Worm (Caenorhabditis elegans) whole organism, dauer: ENCODE measurements around the gene T19H5.6.

Experiments
- unc-62 ChIP-seq: sonication (generic microtip); optimal IDR thresholded peaks from 2 replicates; lab custom pipeline; 2017; ENCODE audit warnings: missing biosample characterization, missing genetic modification reagents, missing genetic modification characterization

The T19H5.6 gene

DNA sequence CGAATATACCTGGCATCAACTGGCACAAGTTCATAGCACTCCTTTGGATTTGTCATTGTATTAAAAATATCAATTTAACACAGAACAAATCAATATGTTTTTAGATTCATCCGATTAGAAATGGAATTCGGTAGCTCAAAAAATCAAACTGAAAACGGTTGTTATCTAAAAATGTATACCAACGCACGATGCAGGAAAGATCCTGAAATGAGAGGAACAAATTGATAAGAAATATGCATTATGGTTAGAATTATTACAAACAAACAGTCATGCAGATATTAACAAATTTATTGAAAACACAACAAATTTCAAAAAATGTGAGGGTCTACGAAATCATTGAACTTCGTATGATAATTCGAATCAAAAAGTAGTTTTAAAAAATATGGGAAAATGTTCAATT, at the start of gene T19H5.6:
Gene T19H5.6 (minus strand): TSS at position 195 of the 400 bp plus-strand sequence.
- TF ChIP-seq unc-62 (GFP tag; lab: Kevin White, UChicago): no peak

DNA sequence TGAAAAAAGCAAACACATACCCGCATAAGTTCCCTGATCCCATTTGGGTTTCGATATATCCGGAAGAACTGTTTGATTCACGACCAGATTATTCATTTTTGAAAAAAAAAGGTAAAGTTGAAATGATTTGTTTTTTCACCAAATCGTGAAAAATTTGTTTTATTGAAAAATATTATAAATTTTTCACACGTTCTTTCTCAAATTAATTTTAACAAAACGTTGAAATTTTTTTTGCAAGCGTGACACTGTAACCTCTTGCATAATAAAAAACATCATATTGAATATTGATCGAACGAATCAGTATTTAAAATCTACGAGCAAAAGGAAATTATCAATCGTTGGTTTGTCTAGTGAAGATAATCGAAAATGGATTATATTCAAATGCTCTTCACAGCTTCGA, 48.8 kb upstream of the T19H5.6 start, which contains the start of the genes sfxn-1.1 and AH6.3:
Gene sfxn-1.1 (minus strand): TSS at position 101 of the 400 bp plus-strand sequence.
Gene AH6.3 (plus strand): TSS at position 275 of the 400 bp plus-strand sequence.
- no peak for TF ChIP-seq unc-62 (GFP tag; lab: Kevin White, UChicago)

DNA sequence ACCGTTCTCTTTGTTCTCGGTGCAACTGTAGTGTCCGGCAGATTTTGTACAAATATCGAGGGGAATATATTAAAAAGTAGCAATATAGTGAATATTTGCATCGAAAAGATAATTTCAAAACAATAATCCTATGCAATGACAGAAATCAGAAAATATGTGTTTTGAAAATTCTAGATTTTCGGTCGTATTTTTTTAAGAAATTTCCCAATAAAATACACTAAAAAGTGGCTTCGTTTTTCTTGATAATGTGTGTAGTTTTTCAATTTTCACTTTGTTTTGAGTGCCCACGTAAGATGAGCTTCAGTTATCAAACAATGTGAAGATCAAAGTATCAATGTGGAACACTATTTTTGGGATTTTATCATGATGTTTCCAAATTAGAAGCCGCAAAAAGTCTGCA, 46.8 kb upstream of the T19H5.6 start, which contains the start of gene gcy-1:
Gene gcy-1 (minus strand): TSS at position 101 of the 400 bp plus-strand sequence.
- TF ChIP-seq unc-62 (GFP tag; lab: Kevin White, UChicago): no peak

DNA sequence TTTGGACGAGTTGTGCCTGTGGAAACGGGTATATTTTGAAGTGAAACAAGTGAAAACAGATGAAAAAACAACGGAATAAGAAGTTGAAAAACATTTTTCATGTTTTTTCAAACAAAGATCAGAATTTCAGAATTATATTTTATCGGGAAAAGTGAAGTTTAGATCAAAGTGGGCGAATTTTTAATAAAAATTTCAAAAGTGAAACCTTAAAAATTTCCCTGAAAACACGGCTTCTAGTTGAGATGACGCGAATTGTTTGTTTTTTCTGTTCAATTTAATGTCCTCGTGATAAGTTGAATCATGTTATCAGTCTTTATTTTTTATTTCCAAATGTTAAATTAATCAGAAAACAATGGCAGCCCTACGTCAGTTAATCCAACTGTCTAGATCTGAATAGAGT, 37.2 kb upstream of the T19H5.6 start, which contains the start of gene gcy-3:
Gene gcy-3 (minus strand): TSS at position 101 of the 400 bp plus-strand sequence.
- TF ChIP-seq unc-62 (GFP tag; lab: Kevin White, UChicago): no peak

DNA sequence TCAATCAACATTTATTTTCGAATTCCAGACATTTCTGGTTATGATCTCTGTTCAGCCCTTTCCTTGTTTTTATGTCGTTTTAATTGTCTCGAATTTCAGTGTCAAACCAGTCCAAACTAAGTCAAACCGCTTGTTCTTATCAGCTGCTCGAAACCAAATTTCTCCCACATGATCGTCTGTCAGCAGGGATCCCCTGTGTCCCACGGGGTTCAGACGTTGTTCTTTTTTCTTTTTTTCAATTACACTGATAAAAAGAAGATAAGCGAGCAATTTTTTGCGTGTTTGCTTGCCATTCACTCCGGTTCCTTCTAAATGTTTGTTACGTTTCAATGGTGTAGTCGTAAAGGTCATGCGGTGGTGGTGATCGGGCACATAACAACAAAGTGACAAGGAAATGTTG, 31.9 kb upstream of the T19H5.6 start:
- TF ChIP-seq unc-62 (GFP tag; lab: Kevin White, UChicago): no peak

DNA sequence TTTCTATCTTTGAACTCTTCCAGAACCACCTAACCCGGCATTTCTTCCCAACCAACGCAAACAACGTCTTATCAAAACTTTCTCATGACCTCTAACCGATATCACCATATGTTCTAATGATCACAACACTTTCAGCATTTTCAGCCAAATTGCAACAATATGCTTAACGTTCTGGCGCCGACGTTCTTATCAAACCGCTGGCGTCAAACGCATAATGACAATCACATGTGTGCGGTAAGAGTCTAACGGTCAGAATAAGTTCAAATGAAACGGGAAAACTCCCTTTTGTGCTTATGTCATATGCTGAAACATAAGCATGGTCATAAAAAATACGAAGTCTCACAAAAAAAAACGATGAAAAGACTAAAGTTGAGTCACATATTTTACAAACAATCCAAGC, 30.9 kb upstream of the T19H5.6 start:
- TF ChIP-seq unc-62 (GFP tag; lab: Kevin White, UChicago): no peak

DNA sequence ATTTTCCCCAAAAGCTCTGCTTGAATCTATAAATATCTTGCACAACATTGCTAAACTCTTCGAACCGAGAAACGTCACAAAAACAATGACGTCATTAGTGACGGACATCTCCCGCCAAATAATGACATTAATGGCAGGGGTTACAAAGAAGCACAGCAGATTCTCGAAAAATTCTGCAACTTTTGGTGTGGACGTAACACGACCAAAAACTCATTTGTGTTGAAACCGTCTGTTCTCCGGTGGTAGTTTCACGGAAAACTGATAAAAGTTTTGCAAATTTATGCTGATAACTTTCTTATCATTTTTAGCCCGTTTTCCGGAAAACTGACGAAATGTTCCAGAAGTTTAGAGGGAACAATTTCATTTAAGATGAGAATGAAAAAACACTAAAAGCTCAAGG, 28.6 kb upstream of the T19H5.6 start:
- TF ChIP-seq unc-62 (GFP tag; lab: Kevin White, UChicago): no peak

DNA sequence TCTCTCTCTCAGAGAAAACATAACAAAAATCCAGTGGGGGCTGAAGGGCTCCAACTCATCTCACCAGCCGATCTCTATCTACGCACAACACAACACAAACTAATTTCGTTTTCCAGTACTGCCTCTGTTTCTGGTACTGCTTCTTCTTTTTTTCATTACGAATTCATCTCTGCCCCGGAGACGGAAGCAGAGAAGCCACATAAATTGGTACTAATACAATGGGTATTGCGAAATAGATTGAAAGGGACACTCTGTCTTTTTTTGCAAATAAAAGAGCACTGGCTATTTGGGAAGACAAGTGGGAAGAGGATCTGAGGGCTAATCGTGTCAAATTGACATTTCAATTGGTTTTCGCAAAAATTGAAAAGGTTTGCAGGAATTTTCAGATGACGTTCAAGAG, 27.3 kb upstream of the T19H5.6 start:
- no peak for TF ChIP-seq unc-62 (GFP tag; lab: Kevin White, UChicago)

DNA sequence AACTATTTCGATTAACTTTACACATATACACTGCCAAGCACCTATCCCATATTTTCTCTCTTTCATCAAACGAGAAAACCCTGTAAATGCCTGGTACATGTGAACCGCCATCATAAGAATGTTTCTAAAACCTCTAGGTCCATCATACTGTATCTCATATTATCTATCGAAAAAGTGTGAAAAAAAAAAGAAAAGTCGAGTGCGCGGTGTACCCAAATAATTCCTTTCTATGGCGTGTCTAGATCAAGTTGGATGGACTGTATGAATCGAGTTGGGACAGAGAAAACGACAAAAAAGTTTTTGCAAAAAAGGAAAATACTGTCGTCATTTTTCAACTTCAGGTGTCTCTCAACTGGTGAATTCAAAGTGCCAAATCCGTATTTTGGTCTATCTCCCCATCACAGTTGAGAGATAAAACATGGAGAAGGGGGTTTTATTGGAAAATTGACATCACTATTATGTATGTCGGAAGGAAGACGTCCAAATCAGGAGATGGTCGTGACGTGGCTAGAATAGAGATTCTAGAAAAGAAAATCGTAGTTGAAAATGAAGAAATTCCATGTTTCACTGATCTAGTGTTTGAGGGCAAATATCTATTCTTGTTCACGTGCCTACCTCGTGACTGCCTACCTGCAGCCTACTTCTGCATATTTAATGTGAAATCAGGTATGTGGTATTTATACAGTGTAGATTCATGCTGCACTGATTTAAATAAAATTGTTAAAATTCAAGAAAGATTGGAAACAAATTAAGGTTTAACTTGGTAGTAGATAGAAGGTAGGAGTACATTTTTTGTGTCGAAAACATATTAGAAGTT, 23.4 kb upstream of the T19H5.6 start:
- no peak for TF ChIP-seq unc-62 (GFP tag; lab: Kevin White, UChicago)

DNA sequence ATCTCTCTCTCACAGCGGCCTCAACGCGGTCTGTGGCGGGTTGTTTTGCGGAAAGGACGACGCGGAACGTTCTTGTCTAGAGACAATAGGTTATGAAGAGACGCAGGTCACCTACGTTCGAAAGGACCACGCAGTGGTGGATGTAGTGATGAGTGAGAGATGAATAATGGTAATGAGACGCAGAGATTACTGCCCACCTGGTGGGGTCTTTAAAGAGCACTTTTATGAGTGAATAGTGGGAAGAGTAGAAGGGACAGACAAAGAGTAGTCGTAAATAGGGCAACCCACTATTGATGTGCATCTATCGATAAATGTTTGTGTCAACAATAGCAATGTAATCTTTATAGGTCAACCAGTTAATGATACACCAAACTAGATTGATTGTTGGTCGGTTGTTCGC, 21.0 kb upstream of the T19H5.6 start:
- no peak for TF ChIP-seq unc-62 (GFP tag; lab: Kevin White, UChicago)

DNA sequence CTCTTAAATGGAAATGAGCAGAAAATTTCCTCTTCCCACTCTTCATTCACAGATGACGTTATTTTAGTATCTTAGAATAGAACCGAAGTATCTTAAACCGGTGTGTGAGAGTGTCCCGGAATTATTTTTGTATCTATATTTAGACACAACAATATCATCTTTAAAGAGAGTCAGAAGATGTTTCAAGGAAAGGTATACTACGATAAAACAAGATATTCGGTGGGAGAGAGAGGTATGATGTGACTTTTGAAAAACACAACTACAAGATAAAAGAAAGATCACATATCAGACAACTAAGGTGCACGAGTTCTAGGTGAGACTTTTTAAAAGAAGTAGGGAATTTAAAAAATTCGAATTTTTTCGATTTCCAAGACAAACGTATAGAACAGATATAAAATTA, 20.6 kb upstream of the T19H5.6 start:
- TF ChIP-seq unc-62 (GFP tag; lab: Kevin White, UChicago): no peak

DNA sequence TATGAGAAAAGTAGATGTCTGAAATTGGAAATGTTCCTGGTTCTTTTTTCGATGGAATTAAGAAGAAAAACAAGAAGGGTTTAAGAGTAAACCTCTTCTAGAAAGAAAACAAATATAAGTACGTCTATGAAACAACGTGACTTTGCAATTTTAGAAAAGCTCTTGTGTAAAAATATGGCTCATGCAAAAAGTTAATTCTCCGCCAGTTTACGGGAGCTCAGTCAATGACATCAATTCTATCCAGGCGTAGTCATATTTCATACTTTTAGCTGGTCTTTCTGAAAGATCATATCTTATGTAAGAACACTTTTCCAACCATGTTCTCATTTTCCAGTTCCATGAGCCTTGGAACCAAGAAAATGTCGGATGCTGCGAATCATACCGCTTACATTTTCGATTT, 19.9 kb upstream of the T19H5.6 start:
- no peak for TF ChIP-seq unc-62 (GFP tag; lab: Kevin White, UChicago)

DNA sequence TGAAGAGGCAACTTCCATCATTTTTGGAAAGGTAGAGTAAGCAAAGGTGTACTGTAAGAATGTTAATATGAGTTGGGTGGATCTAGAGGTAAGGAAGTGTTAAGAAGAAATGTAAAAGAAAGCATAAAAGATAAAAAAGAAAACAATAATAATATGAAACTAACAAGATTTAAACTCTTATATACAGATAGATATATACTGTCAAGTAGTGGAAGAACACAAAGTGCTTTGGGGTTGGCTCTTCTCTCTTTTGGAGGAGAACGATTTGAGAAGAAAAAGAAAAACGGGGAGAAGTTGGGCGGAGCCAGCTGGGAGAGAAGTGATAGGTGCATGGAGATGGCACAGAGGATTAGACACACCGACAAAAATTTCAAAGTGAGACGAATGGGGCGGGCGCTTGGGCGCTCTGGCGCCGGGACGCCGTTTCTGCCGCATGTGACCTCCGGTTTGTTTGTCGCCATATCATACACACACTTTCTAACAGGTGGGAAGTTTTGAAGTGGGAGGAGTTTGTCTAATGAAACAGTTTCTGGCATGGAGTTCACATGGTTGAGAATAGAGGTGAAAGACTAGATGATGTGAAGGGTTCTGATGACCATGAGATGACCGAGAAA, 17.4 kb upstream of the T19H5.6 start, which contains the start of gene T19H5.4:
Gene T19H5.4 (minus strand): TSS at position 51 of the 614 bp plus-strand sequence.
- TF ChIP-seq unc-62 (GFP tag; lab: Kevin White, UChicago): no peak

DNA sequence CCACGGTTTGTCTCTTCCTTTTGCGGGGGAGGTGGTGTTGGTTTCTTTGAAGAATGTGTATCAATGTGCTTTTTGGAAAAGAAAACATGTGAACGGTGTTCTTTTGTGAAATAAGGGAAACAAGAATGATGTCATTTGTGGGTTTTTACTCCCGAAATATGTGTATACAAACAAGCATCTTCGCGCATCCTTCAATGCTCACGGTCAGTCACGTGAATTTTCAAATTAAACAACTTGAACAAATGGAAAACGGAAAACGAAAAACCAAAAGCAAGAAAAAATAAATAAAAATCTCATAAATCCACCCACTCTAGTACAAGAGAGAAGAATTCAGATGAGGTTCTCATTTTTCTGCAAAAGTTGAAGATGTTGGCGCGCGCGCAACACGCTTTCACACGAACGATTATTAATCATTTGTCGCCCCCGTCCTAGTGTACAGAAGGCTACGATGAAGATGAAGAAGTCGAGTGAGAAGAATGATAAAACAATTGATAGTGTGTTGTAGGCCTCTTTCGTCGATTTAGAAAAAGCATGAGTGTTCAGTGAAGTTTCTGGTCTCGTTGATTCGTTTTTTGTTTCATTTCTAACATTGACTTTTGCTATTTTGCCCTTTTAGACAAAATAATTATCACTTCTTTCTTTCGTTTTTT, 15.2 kb upstream of the T19H5.6 start:
- TF ChIP-seq unc-62 (GFP tag; lab: Kevin White, UChicago): no peak

DNA sequence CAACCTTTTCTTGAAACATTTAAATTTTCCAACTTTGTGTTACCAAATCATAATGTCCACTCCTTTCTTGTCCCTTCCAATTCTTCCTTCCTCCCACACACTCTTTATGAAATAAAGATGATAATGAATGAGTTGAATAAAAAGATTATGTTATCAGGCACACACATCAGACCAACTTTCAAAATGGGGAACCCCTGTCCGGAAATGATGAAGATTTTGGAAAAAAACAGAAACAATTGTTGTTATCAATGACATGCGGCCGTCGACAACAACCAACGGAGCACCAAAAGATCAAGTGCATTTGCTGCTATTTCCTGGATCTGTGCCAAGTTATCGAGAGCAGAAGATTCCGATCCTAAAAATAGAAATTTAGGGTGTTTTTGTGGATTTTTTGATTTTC, 13.3 kb upstream of the T19H5.6 start:
- no peak for TF ChIP-seq unc-62 (GFP tag; lab: Kevin White, UChicago)

DNA sequence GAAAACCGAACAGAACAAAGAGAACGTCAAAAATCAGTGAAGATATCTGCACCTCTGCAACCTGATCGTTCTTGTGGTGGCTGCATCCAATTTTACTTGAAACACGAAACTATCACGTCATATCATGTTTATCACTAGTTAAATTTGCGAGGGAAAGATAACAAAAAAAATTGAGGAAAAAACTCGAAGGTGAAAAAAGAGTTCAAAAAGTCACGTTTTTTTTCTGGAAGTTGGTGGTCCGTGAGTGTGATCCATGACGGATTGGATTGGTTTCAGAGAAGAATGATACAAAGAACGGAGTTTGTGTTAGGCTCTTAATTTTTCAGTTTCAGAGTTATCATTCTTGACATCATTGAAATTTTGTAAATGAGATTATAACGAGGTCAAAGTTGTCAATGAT, 12.5 kb upstream of the T19H5.6 start:
- TF ChIP-seq unc-62 (GFP tag; lab: Kevin White, UChicago): no peak
